Worm (Caenorhabditis elegans): ENCODE measurements around the gene lmtr-2.

DNA sequence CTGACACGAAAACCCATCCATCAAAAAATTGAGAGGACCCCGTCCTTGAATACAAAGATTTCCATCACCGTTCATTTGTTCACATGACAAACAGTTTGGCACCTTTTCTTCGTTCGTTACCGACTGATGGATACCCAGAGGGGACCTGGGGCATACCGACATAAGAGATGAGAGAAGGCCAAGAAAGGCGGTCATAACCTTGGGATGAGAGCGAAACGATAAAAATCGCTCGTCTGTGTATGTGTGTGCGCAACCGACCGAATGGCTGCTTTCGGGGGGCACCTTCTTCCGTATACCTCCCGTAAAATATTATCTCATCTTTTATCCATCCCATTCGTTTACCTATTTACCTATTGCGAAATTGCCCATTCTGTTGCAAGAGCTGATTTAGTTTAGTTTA, 34.1 kb upstream of the lmtr-2 start:
- TF ChIP-seq ztf-23 (GFP tag; IDR thresholded peaks at IDR 0.05) (no peak), med-1 (GFP tag; optimal IDR thresholded peaks at IDR 0.05; ENCODE audit: insufficient read depth) (no peak), flt-1 (GFP tag; IDR thresholded peaks at IDR 0.05) (no peak), T22C8.4 (GFP tag; IDR thresholded peaks at IDR 0.05) (no peak), cog-1 (tag; optimal IDR thresholded peaks at IDR 0.05) (no peak)

Data from whole organism, midembryonic.